Worm (Caenorhabditis elegans) whole organism, late embryonic: ENCODE data around the gene pezo-1.

Experiments
- K09A11.1 ChIP-seq: sonication (generic microtip); optimal IDR thresholded peaks from 2 replicates; lab custom pipeline; 2017; ENCODE audit warnings: antibody characterized with exemption, mild to moderate bottlenecking, missing genetic modification characterization, missing compliant biosample characterization; ENCODE audit not compliant: insufficient read depth
- ahr-1 ChIP-seq: sonication (generic microtip); optimal IDR thresholded peaks from 2 replicates; lab custom pipeline; 2016; ENCODE audit warnings: missing genetic modification characterization, missing compliant biosample characterization
- ceh-2 ChIP-seq: sonication (generic microtip); optimal IDR thresholded peaks from 2 replicates; lab custom pipeline; 2016; ENCODE audit warnings: missing genotype, missing genetic modification characterization, missing compliant biosample characterization
- ceh-31 ChIP-seq: sonication (generic microtip); optimal IDR thresholded peaks from 2 replicates; lab custom pipeline; 2016; ENCODE audit warnings: missing genetic modification characterization, missing compliant biosample characterization
- ceh-34 ChIP-seq: sonication (generic microtip); optimal IDR thresholded peaks from 2 replicates; lab custom pipeline; 2016; ENCODE audit warnings: mild to moderate bottlenecking, missing genetic modification characterization, missing compliant biosample characterization
- ceh-45 ChIP-seq: fragments of 200-800 bp; sonication (Bioruptor generic); IDR thresholded peaks from 2 replicates; pipeline ENCODE4 v1.3.6; 2022; ENCODE audit warnings: missing genetic modification reagents, missing genetic modification characterization, missing compliant biosample characterization
- ceh-9 ChIP-seq: sonication (generic microtip); optimal IDR thresholded peaks from 2 replicates; lab custom pipeline; 2016; ENCODE audit warnings: mild to moderate bottlenecking, missing genetic modification characterization, inconsistent platforms, missing compliant biosample characterization
- dmd-4 ChIP-seq: sonication (generic microtip); optimal IDR thresholded peaks from 2 replicates; lab custom pipeline; 2016; ENCODE audit warnings: borderline replicate concordance, missing genetic modification characterization, missing compliant biosample characterization
- dve-1 ChIP-seq: sonication (generic microtip); optimal IDR thresholded peaks from 2 replicates; lab custom pipeline; 2017; ENCODE audit warnings: antibody characterized with exemption, mild to moderate bottlenecking, missing genetic modification characterization, missing compliant biosample characterization
- elt-2 ChIP-seq: sonication (generic microtip); optimal IDR thresholded peaks from 2 replicates; lab custom pipeline; 2016; ENCODE audit warnings: missing genetic modification reagents, missing genetic modification characterization, missing compliant biosample characterization
- elt-4 ChIP-seq: sonication (generic microtip); optimal IDR thresholded peaks from 2 replicates; lab custom pipeline; 2016; ENCODE audit warnings: missing genetic modification characterization, missing compliant biosample characterization
- ets-4 ChIP-seq: sonication (generic microtip); optimal IDR thresholded peaks from 2 replicates; lab custom pipeline; 2016; ENCODE audit warnings: missing genetic modification characterization, missing compliant biosample characterization
- eyg-1 ChIP-seq: sonication (generic microtip); optimal IDR thresholded peaks from 2 replicates; lab custom pipeline; 2016; ENCODE audit warnings: missing genotype, missing genetic modification characterization, missing compliant biosample characterization
- fax-1 ChIP-seq: sonication (generic microtip); optimal IDR thresholded peaks from 2 replicates; lab custom pipeline; 2016; ENCODE audit warnings: missing genotype, missing genetic modification characterization, missing compliant biosample characterization
- fkh-10 ChIP-seq: fragments of 150-350 bp; optimal IDR thresholded peaks from 2 replicates; lab custom pipeline; 2014; ENCODE audit warnings: missing biosample characterization, missing genetic modification reagents, missing genetic modification characterization
- hlh-30 ChIP-seq: sonication (generic microtip); optimal IDR thresholded peaks from 2 replicates; lab custom pipeline; 2017; ENCODE audit warnings: antibody characterized with exemption, missing genetic modification characterization, missing compliant biosample characterization; ENCODE audit not compliant: insufficient read depth
- lim-6 ChIP-seq: sonication (generic microtip); optimal IDR thresholded peaks from 2 replicates; lab custom pipeline; 2016; ENCODE audit warnings: missing genetic modification characterization, missing compliant biosample characterization
- lin-11 ChIP-seq: fragments of 200-800 bp; sonication (Bioruptor generic); optimal IDR thresholded peaks from 2 replicates; lab custom pipeline; 2018; ENCODE audit warnings: mild to moderate bottlenecking, missing genetic modification characterization, missing compliant biosample characterization
- madf-2 ChIP-seq: sonication (generic microtip); optimal IDR thresholded peaks from 2 replicates; lab custom pipeline; 2017; ENCODE audit warnings: missing genetic modification characterization, missing compliant biosample characterization
- nfya-1 ChIP-seq: sonication (generic microtip); optimal IDR thresholded peaks from 2 replicates; lab custom pipeline; 2017; ENCODE audit warnings: missing genetic modification characterization, mild to moderate bottlenecking, missing compliant biosample characterization, antibody characterized with exemption, moderate library complexity
- nhr-232 ChIP-seq: sonication (generic microtip); optimal IDR thresholded peaks from 2 replicates; lab custom pipeline; 2016; ENCODE audit warnings: missing genetic modification characterization, missing compliant biosample characterization
- pag-3 ChIP-seq: sonication (generic microtip); optimal IDR thresholded peaks from 2 replicates; lab custom pipeline; 2016; ENCODE audit warnings: missing compliant biosample characterization, missing genetic modification characterization, borderline replicate concordance
- pax-1 ChIP-seq: fragments of 150-350 bp; optimal IDR thresholded peaks from 2 replicates; lab custom pipeline; 2014; ENCODE audit warnings: missing biosample characterization, missing genetic modification characterization
- pha-4 ChIP-seq: fragments of 150-350 bp; optimal IDR thresholded peaks from 2 replicates; lab custom pipeline; 2018; ENCODE audit warnings: missing biosample characterization, missing genetic modification reagents, missing genetic modification characterization
- pros-1 ChIP-seq: fragments of 150-350 bp; optimal IDR thresholded peaks from 2 replicates; lab custom pipeline; 2014; ENCODE audit warnings: missing biosample characterization, missing genetic modification reagents, missing genetic modification characterization
- rnt-1 ChIP-seq: sonication (generic microtip); optimal IDR thresholded peaks from 2 replicates; lab custom pipeline; 2016; ENCODE audit warnings: missing genetic modification characterization, missing compliant biosample characterization
- tbx-2 ChIP-seq: sonication (generic microtip); optimal IDR thresholded peaks from 2 replicates; lab custom pipeline; 2016; ENCODE audit warnings: missing genetic modification characterization, missing compliant biosample characterization
- tbx-7 ChIP-seq: sonication (generic microtip); optimal IDR thresholded peaks from 2 replicates; lab custom pipeline; 2016; ENCODE audit warnings: missing genotype, missing genetic modification characterization, missing compliant biosample characterization
- ttx-3 ChIP-seq: sonication (generic microtip); optimal IDR thresholded peaks from 2 replicates; lab custom pipeline; 2016; ENCODE audit warnings: missing genetic modification reagents, missing genetic modification characterization, missing compliant biosample characterization
- unc-3 ChIP-seq, 2 experiments: fragments of 200-800 bp in 1 of 2; sonication (Bioruptor generic) in 1 of 2; sonication (generic microtip) in 1 of 2; conservative IDR thresholded peaks in 1 of 2; optimal IDR thresholded peaks in 1 of 2; 2 replicates each; pipeline versions ENCODE4 v1.3.6 to Lab custom; 2016 to 2022; ENCODE audit warnings: missing compliant biosample characterization in 2 of 2, missing genetic modification characterization in 2 of 2, missing genetic modification reagents in 1 of 2
- unc-42 ChIP-seq: sonication (generic microtip); optimal IDR thresholded peaks from 2 replicates; lab custom pipeline; 2016; ENCODE audit warnings: missing genotype, missing genetic modification characterization, missing compliant biosample characterization
- unc-55 ChIP-seq: sonication (generic microtip); optimal IDR thresholded peaks from 2 replicates; lab custom pipeline; 2017; ENCODE audit warnings: missing biosample characterization, missing genetic modification reagents, missing genetic modification characterization
- unc-86 ChIP-seq: sonication (generic microtip); optimal IDR thresholded peaks from 2 replicates; lab custom pipeline; 2016; ENCODE audit warnings: missing genetic modification characterization, missing compliant biosample characterization
- zip-5 ChIP-seq: sonication (generic microtip); optimal IDR thresholded peaks from 2 replicates; lab custom pipeline; 2016; ENCODE audit warnings: missing genetic modification characterization, missing compliant biosample characterization

The pezo-1 gene

ce11 chrIV:9339205-9339604, 27.1 kb downstream of the pezo-1 start, which contains the start of gene T20D3.6:
TSS of gene T20D3.6 (minus strand) at chrIV:9339305.
- TF ChIP-seq ceh-34 (tag; lab: Kevin White, UChicago): no peak
- no peak for TF ChIP-seq pros-1
- TF ChIP-seq dmd-4: no peak
- TF ChIP-seq pax-1 (tag; lab: Kevin White, UChicago): no peak
- TF ChIP-seq nfya-1 (tag; lab: Kevin White, UChicago): no peak
- no peak for TF ChIP-seq rnt-1
- TF ChIP-seq ceh-9 (tag; lab: Kevin White, UChicago): no peak
- no peak for TF ChIP-seq ceh-45 (GFP tag; lab: Robert Waterston, UW)
- TF ChIP-seq dve-1 (tag; lab: Kevin White, UChicago): no peak
- no peak for TF ChIP-seq hlh-30 (tag; lab: Kevin White, UChicago)
- no peak for TF ChIP-seq unc-55 (GFP tag; lab: Kevin White, UChicago)
- TF ChIP-seq fkh-10 (GFP tag; lab: Kevin White, UChicago): no peak
- TF ChIP-seq zip-5 (tag; lab: Kevin White, UChicago): no peak
- no peak for TF ChIP-seq tbx-7 (tag; lab: Kevin White, UChicago)
- TF ChIP-seq unc-3 (GFP tag; conservative IDR thresholded peaks at IDR 0.05; lab: Robert Waterston, UW): no peak
- TF ChIP-seq unc-3 (tag; optimal IDR thresholded peaks at IDR 0.05; lab: Kevin White, UChicago): no peak
- TF ChIP-seq unc-42 (tag; lab: Kevin White, UChicago): no peak

DNA sequence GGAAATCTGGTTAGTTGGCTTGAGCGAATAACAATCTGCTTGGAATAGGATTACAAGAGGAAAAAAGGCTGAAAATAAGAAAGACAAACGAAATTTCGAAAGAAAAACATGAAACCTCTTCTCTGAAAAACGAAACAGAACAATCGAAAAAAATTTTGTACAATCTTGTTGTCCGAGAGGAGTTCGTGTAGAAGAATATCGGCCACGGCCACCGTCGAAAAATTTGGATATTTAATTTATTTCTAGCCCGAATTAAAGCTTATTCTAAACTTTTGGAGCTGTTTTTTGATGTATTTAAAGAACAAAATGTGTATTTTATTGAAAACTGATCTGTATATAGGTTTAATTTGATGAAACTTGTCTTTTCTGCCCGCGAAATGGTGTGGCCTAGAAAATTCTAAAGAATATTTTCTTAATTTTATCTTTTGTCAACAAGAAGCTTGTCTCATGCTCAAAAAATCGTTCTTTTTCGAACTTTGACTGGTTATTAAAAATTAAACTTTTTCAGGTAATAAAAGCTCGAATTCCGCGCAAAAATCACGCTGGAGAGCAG, 29.7 kb downstream of the pezo-1 start, which contains the start of gene T20D3.5:
TSS of gene T20D3.5 (plus strand) at position 503 of the 553 bp plus-strand sequence.
- TF ChIP-seq tbx-2 (tag; lab: Kevin White, UChicago) (peak; percentile 7), ceh-31 (no peak), ceh-2 (tag; lab: Kevin White, UChicago) (peak; percentile 7)

DNA sequence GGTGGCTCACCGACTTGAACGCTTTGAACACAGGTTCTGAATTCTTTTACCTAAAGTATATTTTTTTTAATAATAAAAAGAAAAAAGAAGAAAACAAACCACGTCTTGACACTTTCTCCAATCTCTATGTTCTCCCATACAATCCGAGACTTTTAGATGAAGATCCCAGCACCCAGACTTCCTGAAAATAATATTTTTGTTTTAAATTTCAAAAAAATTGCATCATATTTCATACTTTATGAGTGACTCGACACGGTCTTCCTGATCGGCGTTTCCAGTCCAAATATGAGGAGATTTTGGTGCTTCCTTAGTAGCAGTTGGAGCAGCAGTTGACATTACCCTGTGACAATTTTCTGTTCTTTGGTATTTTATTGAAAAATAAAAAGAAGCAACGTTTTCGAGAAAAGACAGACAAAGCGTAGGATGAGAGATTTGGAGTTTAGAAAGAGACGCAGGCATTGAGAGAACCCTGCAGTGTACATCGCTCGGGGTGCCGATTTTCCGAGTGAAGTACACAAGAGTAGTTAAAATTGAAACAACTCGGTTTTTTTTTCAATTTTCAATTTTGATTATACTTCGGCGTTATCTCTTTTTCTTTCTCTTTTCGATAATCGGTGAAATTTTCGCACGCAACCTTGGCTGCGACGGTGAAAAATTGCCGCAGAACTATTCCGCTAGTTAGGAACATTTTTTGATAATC, 30.6 kb downstream of the pezo-1 start, which contains the start of the genes coa-4 and T20D3.14:
TSS of gene coa-4 (minus strand) at position 51 of the 700 bp plus-strand sequence.
TSS of gene T20D3.14 (minus strand) at position 358 of the 700 bp plus-strand sequence.
- no peak for TF ChIP-seq ttx-3 (tag; lab: Kevin White, UChicago)
- no peak for TF ChIP-seq dmd-4
- TF ChIP-seq unc-86 (tag; lab: Kevin White, UChicago): no peak
- TF ChIP-seq pros-1: no peak
- no peak for TF ChIP-seq fkh-10 (GFP tag; lab: Kevin White, UChicago)
- TF ChIP-seq pag-3 (tag; lab: Kevin White, UChicago): no peak
- no peak for TF ChIP-seq rnt-1
- TF ChIP-seq lim-6 (tag; lab: Kevin White, UChicago): no peak
- TF ChIP-seq nhr-232: no peak
- TF ChIP-seq eyg-1 (tag; lab: Kevin White, UChicago): no peak
- no peak for TF ChIP-seq pha-4 (tag; lab: Kevin White, UChicago)
- no peak for TF ChIP-seq lin-11 (tag; lab: Kevin White, UChicago)
- no peak for TF ChIP-seq ets-4 (tag; lab: Kevin White, UChicago)
- TF ChIP-seq madf-2 (tag; lab: Kevin White, UChicago): no peak
- no peak for TF ChIP-seq ahr-1 (tag; lab: Kevin White, UChicago)
- TF ChIP-seq K09A11.1: no peak
- TF ChIP-seq unc-55 (GFP tag; lab: Kevin White, UChicago): no peak
- no peak for TF ChIP-seq elt-4 (tag; lab: Kevin White, UChicago)

DNA sequence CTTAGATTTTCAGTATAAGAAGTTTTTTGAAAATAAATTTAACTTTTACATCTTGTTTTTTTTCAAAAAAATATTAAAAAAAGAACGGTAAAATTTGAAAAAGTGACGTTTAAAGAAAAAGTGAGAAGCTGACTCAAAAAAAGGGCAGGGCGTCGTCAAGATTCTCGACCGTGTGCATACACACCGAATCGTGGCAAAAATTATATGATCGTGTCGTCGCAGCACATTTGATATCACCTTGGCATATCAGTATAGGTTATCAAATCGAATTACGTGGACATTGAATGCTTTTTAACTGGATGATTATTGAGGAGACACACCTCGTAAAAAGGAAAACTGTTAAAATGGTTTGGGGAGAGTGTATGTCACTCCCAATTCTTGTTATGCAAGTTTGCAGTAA, 33.3 kb downstream of the pezo-1 start:
- TF ChIP-seq fax-1 (tag; lab: Kevin White, UChicago) (no peak), ahr-1 (tag; lab: Kevin White, UChicago) (no peak), elt-2 (peak; percentile 49)
